Worm (Caenorhabditis elegans): ENCODE results near the gene F14B8.4.

DNA sequence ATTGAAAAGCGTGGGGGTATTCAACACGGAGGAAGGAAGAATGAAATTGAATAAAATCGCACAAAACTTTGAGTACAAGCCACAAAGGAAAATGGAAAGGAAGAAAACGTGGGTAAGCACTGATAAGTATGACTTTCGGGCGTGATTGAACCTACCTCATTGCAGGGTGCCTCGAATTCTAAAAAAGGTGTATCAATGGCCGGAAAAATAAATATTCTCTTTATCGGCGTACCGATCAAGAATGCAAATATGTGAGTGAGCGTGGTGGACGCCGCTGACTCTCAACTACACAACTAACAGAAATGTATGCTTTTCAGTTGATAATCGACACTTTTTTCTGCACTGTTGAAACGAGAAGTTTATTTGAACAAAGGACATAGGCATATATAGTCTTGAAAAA, 24.7 kb upstream of the F14B8.4 start, which contains the start of gene otpl-3:
- no peak for TF ChIP-seq K09A11.1 (tag; optimal IDR thresholded peaks at IDR 0.05; ENCODE audit: insufficient read depth)
- no peak for TF ChIP-seq unc-86 (tag; optimal IDR thresholded peaks at IDR 0.05)
- no peak for TF ChIP-seq syd-9 (tag; optimal IDR thresholded peaks at IDR 0.05)
- TF ChIP-seq pqm-1 (tag; optimal IDR thresholded peaks at IDR 0.05), result no peak
- no peak for TF ChIP-seq K02D7.2 (tag; optimal IDR thresholded peaks at IDR 0.05)
- no peak for TF ChIP-seq dmd-4 (tag; optimal IDR thresholded peaks at IDR 0.05; ENCODE audit: borderline replicate concordance)
- TF ChIP-seq ama-1 (optimal IDR thresholded peaks at IDR 0.05), result no peak
